Worm (Caenorhabditis elegans) whole organism, early embryonic: ENCODE data around the gene har-1.

Experiments
- F13C5.2 ChIP-seq: sonication (generic microtip); optimal IDR thresholded peaks from 2 replicates; lab custom pipeline; 2017; ENCODE audit warnings: mild to moderate bottlenecking, missing genetic modification characterization, inconsistent platforms, missing compliant biosample characterization
- ama-1 ChIP-seq: fragments of 150-350 bp; optimal IDR thresholded peaks from 2 replicates; lab custom pipeline; 2014
- ets-7 ChIP-seq: sonication (generic microtip); optimal IDR thresholded peaks from 2 replicates; lab custom pipeline; 2016; ENCODE audit warnings: missing genotype, missing genetic modification characterization, missing compliant biosample characterization
- hnd-1 ChIP-seq: sonication (generic microtip); optimal IDR thresholded peaks from 2 replicates; lab custom pipeline; 2016; ENCODE audit warnings: missing genetic modification characterization, missing compliant biosample characterization
- scrt-1 ChIP-seq: fragments of 200-800 bp; sonication (Bioruptor generic); IDR thresholded peaks from 2 replicates; pipeline ENCODE4 v1.3.6; 2022; ENCODE audit warnings: missing genetic modification characterization, missing compliant biosample characterization
- sea-1 ChIP-seq: fragments of 200-800 bp; sonication (Bioruptor generic); conservative IDR thresholded peaks from 2 replicates; pipeline ENCODE4 v1.3.6; 2022; ENCODE audit warnings: missing genetic modification characterization, missing compliant biosample characterization
- tbx-11 ChIP-seq: fragments of 200-800 bp; sonication (Bioruptor generic); IDR thresholded peaks from 2 replicates; pipeline ENCODE4 v1.3.6; 2022; ENCODE audit warnings: missing genetic modification characterization, missing compliant biosample characterization

ce11 chrIII:4113594-4113993, 38.3 kb upstream of the har-1 start:
- no peak for TF ChIP-seq ama-1 (lab: Kevin White, UChicago)
- TF ChIP-seq sea-1 (GFP tag; lab: Robert Waterston, UW), result no peak
- no peak for TF ChIP-seq hnd-1 (tag; lab: Kevin White, UChicago)
- no peak for TF ChIP-seq ets-7 (tag; lab: Kevin White, UChicago)
- TF ChIP-seq tbx-11 (GFP tag; lab: Robert Waterston, UW), result no peak
- TF ChIP-seq F13C5.2 (tag; lab: Kevin White, UChicago), result no peak
- TF ChIP-seq scrt-1 (GFP tag; lab: Robert Waterston, UW), result no peak
